Fruit fly (Drosophila melanogaster) whole organism, embryonic: Measurements from ENCODE around the gene IntS6.
A peak's percentile ranks its signal among the peaks of the same experiment; 100 is the strongest.

Experiments
- ATbp ChIP-seq: fragments of 200-800 bp; sonication (Bioruptor generic); optimal IDR thresholded peaks from 2 replicates; lab custom pipeline; 2017; ENCODE audit warnings: missing biosample characterization, mild to moderate bottlenecking, missing genetic modification characterization, missing genetic modification reagents
- BtbVII ChIP-seq: fragments of 200-800 bp; sonication (Bioruptor generic); optimal IDR thresholded peaks from 3 replicates; lab custom pipeline; 2017; ENCODE audit warnings: missing biosample characterization, mild to moderate bottlenecking, missing genetic modification characterization
- CG11723 ChIP-seq: fragments of 200-800 bp; sonication (Bioruptor generic); optimal IDR thresholded peaks from 2 replicates; lab custom pipeline; 2017; ENCODE audit warnings: missing biosample characterization, mild to moderate bottlenecking, missing genetic modification characterization
- CG13894 ChIP-seq: fragments of 200-800 bp; sonication (Bioruptor generic); optimal IDR thresholded peaks from 3 replicates; lab custom pipeline; 2018; ENCODE audit warnings: missing biosample characterization, mild to moderate bottlenecking, missing genetic modification characterization, moderate library complexity
- CG15479 ChIP-seq: fragments of 200-800 bp; sonication (Bioruptor generic); optimal IDR thresholded peaks from 3 replicates; lab custom pipeline; 2019; ENCODE audit warnings: missing biosample characterization, mild to moderate bottlenecking, missing genetic modification characterization, moderate library complexity
- CG16863 ChIP-seq: fragments of 200-800 bp; sonication (Bioruptor generic); optimal IDR thresholded peaks from 3 replicates; lab custom pipeline; 2016; ENCODE audit warnings: missing biosample characterization, missing genetic modification characterization
- CG17328 ChIP-seq: fragments of 200-800 bp; sonication (Bioruptor generic); IDR thresholded peaks from 2 replicates; pipeline ENCODE4 v1.3.6; 2022; ENCODE audit warnings: missing biosample characterization, missing genetic modification characterization
- CG34376 ChIP-seq: fragments of 200-800 bp; sonication (Bioruptor generic); optimal IDR thresholded peaks from 2 replicates; lab custom pipeline; 2018; ENCODE audit warnings: missing biosample characterization, mild to moderate bottlenecking, missing genetic modification characterization
- CG4617 ChIP-seq: fragments of 200-800 bp; sonication (Bioruptor generic); optimal IDR thresholded peaks from 3 replicates; lab custom pipeline; 2016; ENCODE audit warnings: missing biosample characterization, missing genetic modification characterization, borderline replicate concordance
- CG8924 ChIP-seq: fragments of 200-800 bp; optimal IDR thresholded peaks from 3 replicates; lab custom pipeline; 2019; ENCODE audit warnings: missing biosample characterization, mild to moderate bottlenecking, missing genetic modification characterization, moderate library complexity
- Gug ChIP-seq: fragments of 200-800 bp; sonication (Bioruptor generic); IDR thresholded peaks from 4 replicates; pipeline ENCODE4 v1.3.6; 2022; ENCODE audit warnings: missing biosample characterization, missing genetic modification characterization
- MBD-R2 ChIP-seq: fragments of 200-800 bp; sonication (Bioruptor generic); IDR thresholded peaks from 2 replicates; pipeline ENCODE4 v1.3.6; 2022; ENCODE audit warnings: missing biosample characterization, missing genetic modification characterization
- Mad ChIP-seq: fragments of 200-800 bp; sonication (Bioruptor generic); optimal IDR thresholded peaks from 2 replicates; lab custom pipeline; 2016; ENCODE audit warnings: missing biosample characterization, missing genetic modification characterization
- Myb ChIP-seq: fragments of 200-800 bp; sonication (Bioruptor generic); optimal IDR thresholded peaks from 2 replicates; lab custom pipeline; 2016; ENCODE audit warnings: missing biosample characterization, missing genetic modification characterization
- NFAT ChIP-seq: fragments of 200-800 bp; sonication (Bioruptor generic); IDR thresholded peaks from 2 replicates; pipeline ENCODE4 v1.3.6; 2022; ENCODE audit warnings: missing biosample characterization, missing genetic modification characterization
- Oaz ChIP-seq: fragments of 200-800 bp; sonication (Bioruptor generic); IDR thresholded peaks from 2 replicates; pipeline ENCODE4 v1.3.6; 2022; ENCODE audit warnings: missing biosample characterization, missing genetic modification characterization
- Oli ChIP-seq: fragments of 200-800 bp; sonication (Bioruptor generic); optimal IDR thresholded peaks from 2 replicates; lab custom pipeline; 2018; ENCODE audit warnings: missing biosample characterization, mild to moderate bottlenecking, missing genetic modification characterization, moderate library complexity
- Opbp ChIP-seq: fragments of 200-800 bp; sonication (Bioruptor generic); IDR thresholded peaks from 3 replicates; pipeline ENCODE4 v1.3.6; 2022; ENCODE audit warnings: missing biosample characterization, missing genetic modification characterization; ENCODE audit not compliant: partially characterized antibody
- Pdp1 ChIP-seq, 2 experiments: fragments of 200-800 bp; sonication (Bioruptor generic); optimal IDR thresholded peaks; 3 replicates each; lab custom pipeline; 2016; ENCODE audit warnings: missing biosample characterization in 2 of 2, missing genetic modification characterization in 2 of 2, mild to moderate bottlenecking in 1 of 2, moderate library complexity in 1 of 2
- Sox100B ChIP-seq: fragments of 200-800 bp; sonication (Bioruptor generic); optimal IDR thresholded peaks from 3 replicates; lab custom pipeline; 2018; ENCODE audit warnings: missing biosample characterization, mild to moderate bottlenecking, missing genetic modification characterization
- ase ChIP-seq: fragments of 200-800 bp; sonication (Bioruptor generic); IDR thresholded peaks from 3 replicates; pipeline ENCODE4 v1.3.6; 2022; ENCODE audit warnings: missing biosample characterization, missing genetic modification characterization
- bab2 ChIP-seq: fragments of 200-800 bp; sonication (Bioruptor generic); optimal IDR thresholded peaks from 2 replicates; lab custom pipeline; 2016; ENCODE audit warnings: missing biosample characterization, missing genetic modification characterization
- ci ChIP-seq: fragments of 200-800 bp; sonication (Bioruptor generic); IDR thresholded peaks from 3 replicates; pipeline ENCODE4 v1.3.6; 2022; ENCODE audit warnings: missing biosample characterization, missing genetic modification characterization
- esg ChIP-seq: fragments of 200-800 bp; sonication (Bioruptor generic); conservative IDR thresholded peaks from 2 replicates; pipeline ENCODE4 v1.3.6; 2022; ENCODE audit warnings: missing biosample characterization, missing genetic modification characterization
- ewg ChIP-seq: fragments of 200-800 bp; sonication (Bioruptor generic); optimal IDR thresholded peaks from 3 replicates; lab custom pipeline; 2017; ENCODE audit warnings: mild to moderate bottlenecking, missing biosample characterization, missing genetic modification reagents, missing genetic modification characterization
- fd102C ChIP-seq: fragments of 200-800 bp; sonication (Bioruptor generic); optimal IDR thresholded peaks from 2 replicates; lab custom pipeline; 2018; ENCODE audit warnings: missing biosample characterization, mild to moderate bottlenecking, missing genetic modification characterization, moderate library complexity
- fru ChIP-seq: fragments of >200 bp; optimal IDR thresholded peaks from 2 replicates; lab custom pipeline; 2017
- ftz-f1 ChIP-seq: fragments of 200-800 bp; sonication (Bioruptor generic); optimal IDR thresholded peaks from 2 replicates; lab custom pipeline; 2016; ENCODE audit warnings: missing biosample characterization, missing genetic modification characterization
- gcm ChIP-seq: fragments of 200-800 bp; sonication (Bioruptor generic); optimal IDR thresholded peaks from 2 replicates; lab custom pipeline; 2019; ENCODE audit warnings: missing biosample characterization, mild to moderate bottlenecking, missing genetic modification characterization, moderate library complexity
- grn ChIP-seq: fragments of 200-800 bp; sonication (Bioruptor generic); optimal IDR thresholded peaks from 3 replicates; lab custom pipeline; 2017; ENCODE audit warnings: missing biosample characterization, missing genetic modification characterization
- h ChIP-seq: fragments of >200 bp; optimal IDR thresholded peaks from 2 replicates; lab custom pipeline; 2017
- hth ChIP-seq: fragments of >200 bp; optimal IDR thresholded peaks from 2 replicates; lab custom pipeline; 2017; ENCODE audit warnings: inconsistent platforms
- jing ChIP-seq: fragments of 200-800 bp; sonication (Bioruptor generic); optimal IDR thresholded peaks from 2 replicates; lab custom pipeline; 2018; ENCODE audit warnings: missing biosample characterization, mild to moderate bottlenecking, missing genetic modification characterization
- odd ChIP-seq: fragments of 200-800 bp; sonication (Bioruptor generic); optimal IDR thresholded peaks from 2 replicates; lab custom pipeline; 2017; ENCODE audit warnings: missing biosample characterization, mild to moderate bottlenecking, missing genetic modification characterization
- pan ChIP-seq, 4 experiments: fragments of >200 bp in 3 of 4; fragments of 200-800 bp in 1 of 4; sonication (Bioruptor generic) in 1 of 4; optimal IDR thresholded peaks in 3 of 4; IDR thresholded peaks in 1 of 4; 2 replicates each; pipeline versions ENCODE4 v1.3.6 to Lab custom; 2017 to 2022; ENCODE audit warnings: missing biosample characterization in 2 of 4, missing genetic modification characterization in 2 of 4, mixed read lengths in 1 of 4
- pnt ChIP-seq: fragments of 200-800 bp; sonication (Bioruptor generic); optimal IDR thresholded peaks from 3 replicates; lab custom pipeline; 2016; ENCODE audit warnings: missing biosample characterization, missing genetic modification characterization
- pum ChIP-seq: fragments of 200-800 bp; sonication (Bioruptor generic); optimal IDR thresholded peaks from 2 replicates; lab custom pipeline; 2016; ENCODE audit warnings: missing biosample characterization, missing genetic modification characterization
- repo ChIP-seq: fragments of 200-800 bp; sonication (Bioruptor generic); optimal IDR thresholded peaks from 2 replicates; lab custom pipeline; 2016; ENCODE audit warnings: missing biosample characterization, missing genetic modification characterization
- sc ChIP-seq, 3 experiments: fragments of >200 bp in 2 of 3; fragments of 200-800 bp in 1 of 3; sonication (Bioruptor generic) in 1 of 3; optimal IDR thresholded peaks; 2 replicates in 2 of 3; 3 replicates in 1 of 3; lab custom pipeline; 2017; ENCODE audit warnings: mild to moderate bottlenecking in 1 of 3, missing biosample characterization in 1 of 3, missing genetic modification characterization in 1 of 3, missing genetic modification reagents in 1 of 3
- scrt ChIP-seq: fragments of 200-800 bp; sonication (Bioruptor generic); optimal IDR thresholded peaks from 2 replicates; lab custom pipeline; 2018; ENCODE audit warnings: missing biosample characterization, mild to moderate bottlenecking, missing genetic modification characterization, moderate library complexity
- sens-2 ChIP-seq: fragments of 200-800 bp; sonication (Bioruptor generic); IDR thresholded peaks from 2 replicates; pipeline ENCODE4 v1.3.6; 2022; ENCODE audit warnings: missing biosample characterization, missing genetic modification characterization
- sob ChIP-seq: fragments of 200-800 bp; sonication (Bioruptor generic); IDR thresholded peaks from 2 replicates; pipeline ENCODE4 v1.3.6; 2022; ENCODE audit warnings: missing biosample characterization, missing genetic modification characterization
- ssp ChIP-seq: fragments of 200-800 bp; sonication (Bioruptor generic); IDR thresholded peaks from 2 replicates; pipeline ENCODE4 v1.3.6; 2022; ENCODE audit warnings: missing biosample characterization, missing genetic modification characterization
- tio ChIP-seq: fragments of 200-800 bp; sonication (Bioruptor generic); optimal IDR thresholded peaks from 2 replicates; lab custom pipeline; 2017; ENCODE audit warnings: missing biosample characterization, missing genetic modification characterization, inconsistent platforms
- tna ChIP-seq: fragments of 200-800 bp; sonication (Bioruptor generic); IDR thresholded peaks from 2 replicates; pipeline ENCODE4 v1.3.6; 2022; ENCODE audit warnings: missing biosample characterization, missing genetic modification characterization; ENCODE audit not compliant: partially characterized antibody
- trh ChIP-seq: fragments of 200-800 bp; sonication (Bioruptor generic); optimal IDR thresholded peaks from 2 replicates; lab custom pipeline; 2016; ENCODE audit warnings: missing biosample characterization, missing genetic modification characterization
- twi ChIP-seq: fragments of 200-800 bp; optimal IDR thresholded peaks from 2 replicates; lab custom pipeline; 2019; ENCODE audit warnings: missing biosample characterization, mild to moderate bottlenecking, missing genetic modification characterization, moderate library complexity
- tx ChIP-seq: fragments of 200-800 bp; sonication (Bioruptor generic); optimal IDR thresholded peaks from 2 replicates; lab custom pipeline; 2016; ENCODE audit warnings: missing biosample characterization, missing genetic modification characterization
- vfl ChIP-seq: fragments of 200-800 bp; sonication (Bioruptor generic); optimal IDR thresholded peaks from 2 replicates; lab custom pipeline; 2016; ENCODE audit warnings: missing biosample characterization, missing genetic modification characterization

Gene IntS6

DNA sequence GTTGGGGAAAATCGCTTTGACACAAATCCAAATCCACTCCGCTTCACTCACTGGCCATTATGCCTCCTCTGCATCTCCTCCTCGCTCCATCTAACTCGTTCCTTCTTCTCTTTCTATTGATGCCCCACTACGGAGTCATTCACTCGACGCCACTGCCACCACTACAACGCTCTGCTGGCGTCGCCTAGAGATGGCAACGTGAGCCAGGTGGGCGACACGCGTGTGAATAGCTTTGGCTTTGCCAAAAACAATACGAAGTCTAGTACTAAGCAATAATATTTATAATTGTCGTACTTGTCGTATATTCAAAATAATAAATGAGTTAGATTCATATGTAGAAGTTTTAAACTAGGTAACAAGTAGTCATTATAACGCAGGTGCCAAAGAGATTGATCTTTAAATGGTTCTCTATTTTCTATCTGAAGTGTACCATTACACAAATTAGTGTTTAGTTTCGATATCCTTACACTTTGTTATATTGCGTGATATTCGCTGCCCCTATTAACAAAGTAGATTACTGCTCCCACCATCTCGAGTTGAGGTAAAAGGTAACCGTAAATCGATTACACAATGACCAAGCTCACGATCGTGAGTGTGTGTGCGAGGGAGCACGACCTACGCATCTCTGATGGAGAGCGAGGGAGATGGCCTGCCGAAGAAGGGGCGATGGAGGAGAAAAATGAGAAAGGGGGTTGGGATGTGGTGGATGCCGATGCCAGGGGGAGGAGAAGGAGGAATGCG is 1.9 kb downstream of the IntS6 start (continued):
- no peak for TF ChIP-seq tna (GFP tag; lab: Robert Waterston, UW)
- no peak for TF ChIP-seq sc (optimal IDR thresholded peaks at IDR 0.05; lab: Kevin White, UChicago)
- TF ChIP-seq sc (GFP tag; optimal IDR thresholded peaks at IDR 0.05; lab: Kevin White, UChicago) = no peak
- peak; percentile 17 for TF ChIP-seq Sox100B
- TF ChIP-seq pum (GFP tag; lab: Kevin White, UChicago) = peak; percentile 10
- TF ChIP-seq NFAT = peak; percentile 55; the same call in 1 of the 2 replicates
- peak; percentile 61; the same call in 1 of the 4 replicates for TF ChIP-seq Gug (GFP tag; lab: Robert Waterston, UW)
- no peak for TF ChIP-seq odd (GFP tag; lab: Kevin White, UChicago)
- no peak for TF ChIP-seq fd102C (GFP tag; lab: Kevin White, UChicago)
- TF ChIP-seq Oli (tag; lab: Kevin White, UChicago) = peak; percentile 23
- no peak for TF ChIP-seq CG34376 (GFP tag; lab: Kevin White, UChicago)
- TF ChIP-seq CG16863 = peak; percentile 40
- TF ChIP-seq sob (GFP tag; lab: Robert Waterston, UW) = peak; percentile 17; the same call in 1 of the 2 replicates
- no peak for TF ChIP-seq ftz-f1
- TF ChIP-seq BtbVII = no peak
- TF ChIP-seq trh (GFP tag; lab: Kevin White, UChicago) = no peak
- no peak for TF ChIP-seq CG15479 (GFP tag; lab: Kevin White, UChicago)
- no peak for TF ChIP-seq ewg (GFP tag; lab: Kevin White, UChicago)
- TF ChIP-seq vfl (GFP tag; lab: Kevin White, UChicago) = no peak
- TF ChIP-seq pan (optimal IDR thresholded peaks at IDR 0.05; lab: Kevin White, UChicago) = no peak
- TF ChIP-seq pan (GFP tag; optimal IDR thresholded peaks at IDR 0.05 in 1 of 2, IDR thresholded peaks at IDR 0.05 in 1 of 2) = peak in 1 of 2 experiments; percentile 38
- TF ChIP-seq MBD-R2 (GFP tag; lab: Robert Waterston, UW) = peak; percentile 14; the same call in 1 of the 2 replicates
- TF ChIP-seq hth = no peak
- peak; percentile 5 for TF ChIP-seq Myb
- TF ChIP-seq repo (GFP tag; lab: Kevin White, UChicago) = no peak
- TF ChIP-seq pnt (GFP tag; lab: Kevin White, UChicago) = no peak
- no peak for TF ChIP-seq twi (tag; lab: Kevin White, UChicago)
- TF ChIP-seq ci (GFP tag; lab: Robert Waterston, UW) = peak; percentile 29; the same call in 1 of the 3 replicates
- no peak for TF ChIP-seq ase (GFP tag; lab: Robert Waterston, UW)
- TF ChIP-seq scrt (GFP tag; lab: Kevin White, UChicago) = no peak
- no peak for TF ChIP-seq Mad (GFP tag; lab: Kevin White, UChicago)
- no peak for TF ChIP-seq tx
- no peak for TF ChIP-seq grn (GFP tag; lab: Kevin White, UChicago)
- no peak for TF ChIP-seq esg (GFP tag; lab: Robert Waterston, UW)
- no peak for TF ChIP-seq h
- peak; percentile 37; the same call in 1 of the 3 replicates for TF ChIP-seq Opbp (GFP tag; lab: Robert Waterston, UW)
- no peak for TF ChIP-seq CG11723 (GFP tag; lab: Kevin White, UChicago)
- TF ChIP-seq ssp (GFP tag; lab: Robert Waterston, UW) = no peak
- TF ChIP-seq sens-2 (GFP tag; lab: Robert Waterston, UW) = no peak
- no peak for TF ChIP-seq fru (lab: Kevin White, UChicago)
- TF ChIP-seq CG13894 (tag; lab: Kevin White, UChicago) = no peak
- no peak for TF ChIP-seq gcm (GFP tag; lab: Kevin White, UChicago)
- TF ChIP-seq Oaz = no peak
- peak in 1 of 2 experiments; percentile 93 for TF ChIP-seq Pdp1 (GFP tag; optimal IDR thresholded peaks at IDR 0.05; lab: Kevin White, UChicago)
- peak; percentile 38 for TF ChIP-seq CG8924 (tag; lab: Kevin White, UChicago)
- no peak for TF ChIP-seq ATbp
- TF ChIP-seq bab2 (GFP tag; lab: Kevin White, UChicago) = no peak
- no peak for TF ChIP-seq jing (GFP tag; lab: Kevin White, UChicago)
- peak; percentile 12 for TF ChIP-seq tio (GFP tag; lab: Kevin White, UChicago)
- no peak for TF ChIP-seq CG4617
- 0 out of 2 replicates have a peak, but pooled peaks have one; percentile 19 for TF ChIP-seq CG17328 (GFP tag; lab: Robert Waterston, UW)
